Worm (Caenorhabditis elegans) whole organism, L4 larva: ENCODE results near the gene eif-3.L.

Source experiments
- D1046.2 ChIP-seq: fragments of 200-800 bp; sonication (Bioruptor generic); IDR thresholded peaks from 2 replicates; pipeline ENCODE4 v1.3.6; 2022; ENCODE audit warnings: missing genetic modification characterization, missing compliant biosample characterization
- F26F4.8 ChIP-seq: fragments of 200-800 bp; sonication (Bioruptor generic); conservative IDR thresholded peaks from 2 replicates; pipeline ENCODE4 v1.3.6; 2022; ENCODE audit warnings: missing genetic modification characterization, missing compliant biosample characterization
- F44E2.7 ChIP-seq: fragments of 200-800 bp; sonication (Bioruptor generic); IDR thresholded peaks from 2 replicates; pipeline ENCODE4 v2.1.2; 2022; ENCODE audit warnings: missing genetic modification characterization, missing compliant biosample characterization
- T20F7.1 ChIP-seq: fragments of 200-800 bp; sonication (Bioruptor generic); optimal IDR thresholded peaks from 2 replicates; lab custom pipeline; 2018; ENCODE audit warnings: mild to moderate bottlenecking, missing genetic modification characterization, missing compliant biosample characterization
- T26A8.4 ChIP-seq: fragments of 200-800 bp; sonication (Bioruptor generic); IDR thresholded peaks from 2 replicates; pipeline ENCODE4 v1.3.6; 2022; ENCODE audit warnings: missing genetic modification characterization, missing compliant biosample characterization
- Y48G9A.11 ChIP-seq: fragments of 200-800 bp; sonication (Bioruptor generic); IDR thresholded peaks from 2 replicates; pipeline ENCODE4 v1.3.6; 2022; ENCODE audit warnings: missing genetic modification reagents, missing genetic modification characterization, missing compliant biosample characterization
- Y5F2A.4 ChIP-seq: fragments of 200-800 bp; sonication (Bioruptor generic); optimal IDR thresholded peaks from 2 replicates; lab custom pipeline; 2018; ENCODE audit warnings: mild to moderate bottlenecking, missing genetic modification characterization, missing compliant biosample characterization
- Y75B8A.6 ChIP-seq: fragments of 200-800 bp; sonication (Bioruptor generic); IDR thresholded peaks from 2 replicates; pipeline ENCODE4 v1.3.6; 2022; ENCODE audit warnings: missing genetic modification reagents, missing genetic modification characterization, missing compliant biosample characterization
- aha-1 ChIP-seq: fragments of 150-350 bp; peaks from one replicate; lab custom pipeline; 2014; ENCODE audit warnings: missing biosample characterization, missing genetic modification characterization
- ceh-28 ChIP-seq: fragments of 150-350 bp; optimal IDR thresholded peaks from 2 replicates; lab custom pipeline; 2014; ENCODE audit warnings: missing biosample characterization, missing genetic modification reagents, missing genetic modification characterization
- ceh-32 ChIP-seq: sonication (generic microtip); optimal IDR thresholded peaks from 2 replicates; lab custom pipeline; 2016; ENCODE audit warnings: mild to moderate bottlenecking, missing genetic modification characterization, missing compliant biosample characterization; ENCODE audit not compliant: poor library complexity
- ceh-44 ChIP-seq: fragments of 200-800 bp; sonication (Bioruptor generic); IDR thresholded peaks from 2 replicates; pipeline ENCODE4 v1.3.6; 2022; ENCODE audit warnings: missing genetic modification reagents, missing genetic modification characterization, missing compliant biosample characterization
- ceh-82 ChIP-seq: sonication (generic microtip); optimal IDR thresholded peaks from 2 replicates; lab custom pipeline; 2017; ENCODE audit warnings: missing biosample characterization, missing genetic modification characterization
- ctbp-1 ChIP-seq: fragments of 200-800 bp; sonication (Bioruptor generic); IDR thresholded peaks from 2 replicates; pipeline ENCODE4 v1.3.6; 2022; ENCODE audit warnings: missing genetic modification reagents, missing genetic modification characterization, missing compliant biosample characterization
- daf-19 ChIP-seq: fragments of 200-800 bp; sonication (Bioruptor generic); conservative IDR thresholded peaks from 2 replicates; pipeline ENCODE4 v1.3.6; 2022; ENCODE audit warnings: missing genetic modification characterization, missing compliant biosample characterization
- dmd-6 ChIP-seq: fragments of 200-800 bp; sonication (Bioruptor generic); IDR thresholded peaks from 2 replicates; pipeline ENCODE4 v1.3.6; 2022; ENCODE audit warnings: missing genetic modification reagents, missing genetic modification characterization, missing compliant biosample characterization
- dmd-8 ChIP-seq: fragments of 200-800 bp; sonication (Bioruptor generic); IDR thresholded peaks from 2 replicates; pipeline ENCODE4 v1.3.6; 2022; ENCODE audit warnings: missing genetic modification characterization, missing compliant biosample characterization
- dmd-9 ChIP-seq: fragments of 200-800 bp; sonication (Bioruptor generic); IDR thresholded peaks from 2 replicates; pipeline ENCODE4 v1.3.6; 2022; ENCODE audit warnings: missing genetic modification reagents, missing genetic modification characterization, missing compliant biosample characterization
- dve-1 ChIP-seq: sonication (generic microtip); optimal IDR thresholded peaks from 2 replicates; lab custom pipeline; 2017; ENCODE audit warnings: antibody characterized with exemption, mild to moderate bottlenecking, missing genetic modification characterization, missing compliant biosample characterization; ENCODE audit not compliant: insufficient read depth
- fkh-10 ChIP-seq: fragments of 150-350 bp; optimal IDR thresholded peaks from 2 replicates; lab custom pipeline; 2014; ENCODE audit warnings: missing biosample characterization, missing genetic modification reagents, missing genetic modification characterization
- hif-1 ChIP-seq, 2 experiments: sonication (generic microtip); optimal IDR thresholded peaks; 2 replicates each; lab custom pipeline; 2016 to 2017; ENCODE audit warnings: missing compliant biosample characterization in 2 of 2, missing genetic modification characterization in 2 of 2, missing genetic modification reagents in 2 of 2, missing genotype in 2 of 2, mild to moderate bottlenecking in 1 of 2
- hlh-11 ChIP-seq: fragments of 200-800 bp; sonication (Bioruptor generic); optimal IDR thresholded peaks from 2 replicates; lab custom pipeline; 2018; ENCODE audit warnings: mild to moderate bottlenecking, missing genetic modification characterization, missing compliant biosample characterization
- hmg-1.1 ChIP-seq: fragments of 200-800 bp; sonication (Bioruptor generic); IDR thresholded peaks from 2 replicates; pipeline ENCODE4 v1.3.6; 2022; ENCODE audit warnings: missing genetic modification reagents, missing genetic modification characterization, missing compliant biosample characterization
- jun-1 ChIP-seq: fragments of 150-350 bp; optimal IDR thresholded peaks from 2 replicates; lab custom pipeline; 2014; ENCODE audit warnings: missing biosample characterization, missing genetic modification reagents, missing genetic modification characterization
- lim-7 ChIP-seq: fragments of 200-800 bp; sonication (Bioruptor generic); IDR thresholded peaks from 2 replicates; pipeline ENCODE4 v1.3.6; 2022; ENCODE audit warnings: missing genetic modification characterization, missing compliant biosample characterization
- lin-1 ChIP-seq: fragments of 200-800 bp; sonication (Bioruptor generic); IDR thresholded peaks from 2 replicates; pipeline ENCODE4 v1.3.6; 2022; ENCODE audit warnings: missing genetic modification reagents, missing genetic modification characterization, missing compliant biosample characterization
- lin-15B ChIP-seq: fragments of 150-350 bp; sonication (generic microtip); optimal IDR thresholded peaks from 3 replicates; lab custom pipeline; 2014; ENCODE audit warnings: missing biosample characterization, missing genetic modification characterization
- lsy-2 ChIP-seq, 2 experiments: fragments of 150-350 bp in 1 of 2; sonication (generic microtip) in 1 of 2; optimal IDR thresholded peaks; 2 replicates each; lab custom pipeline; 2014 to 2017; ENCODE audit warnings: missing biosample characterization in 2 of 2, missing genetic modification characterization in 2 of 2
- mdt-29 ChIP-seq: fragments of 200-800 bp; sonication (Bioruptor generic); IDR thresholded peaks from 2 replicates; pipeline ENCODE4 v1.3.6; 2022; ENCODE audit warnings: missing genetic modification reagents, missing genetic modification characterization, missing compliant biosample characterization
- mes-2 ChIP-seq: sonication (generic microtip); optimal IDR thresholded peaks from 2 replicates; lab custom pipeline; 2016; ENCODE audit warnings: missing genotype, mild to moderate bottlenecking, missing genetic modification characterization, missing compliant biosample characterization; ENCODE audit not compliant: poor library complexity, severe bottlenecking
- nhr-10 ChIP-seq: fragments of 150-350 bp; optimal IDR thresholded peaks from 2 replicates; lab custom pipeline; 2014; ENCODE audit warnings: missing biosample characterization, missing genetic modification characterization
- nhr-111 ChIP-seq: fragments of 200-800 bp; sonication (Bioruptor generic); optimal IDR thresholded peaks from 2 replicates; lab custom pipeline; 2018; ENCODE audit warnings: mild to moderate bottlenecking, missing genetic modification characterization, missing compliant biosample characterization
- nhr-76 ChIP-seq: fragments of 150-350 bp; optimal IDR thresholded peaks from 2 replicates; lab custom pipeline; 2014; ENCODE audit warnings: missing biosample characterization, missing genetic modification characterization
- php-3 ChIP-seq: fragments of 200-800 bp; sonication (Bioruptor generic); IDR thresholded peaks from 2 replicates; pipeline ENCODE4 v1.3.6; 2022; ENCODE audit warnings: missing genetic modification reagents, missing genetic modification characterization, missing compliant biosample characterization
- set-16 ChIP-seq: fragments of 200-800 bp; sonication (Bioruptor generic); IDR thresholded peaks from 2 replicates; pipeline ENCODE4 v1.3.6; 2022; ENCODE audit warnings: missing genetic modification reagents, missing genetic modification characterization, missing compliant biosample characterization
- skn-1 ChIP-seq: fragments of 150-350 bp; optimal IDR thresholded peaks from 2 replicates; lab custom pipeline; 2014; ENCODE audit warnings: missing biosample characterization, missing genetic modification characterization
- snpc-4 ChIP-seq: fragments of 150-350 bp; optimal IDR thresholded peaks from 2 replicates; lab custom pipeline; 2014; ENCODE audit warnings: missing biosample characterization, missing genetic modification characterization
- tag-97 ChIP-seq: fragments of 200-800 bp; sonication (Bioruptor generic); IDR thresholded peaks from 2 replicates; pipeline ENCODE4 v1.3.6; 2022; ENCODE audit warnings: missing genetic modification characterization, missing compliant biosample characterization
- tra-1 ChIP-seq: fragments of 200-800 bp; sonication (Bioruptor generic); IDR thresholded peaks from 2 replicates; pipeline ENCODE4 v1.3.6; 2022; ENCODE audit warnings: missing genetic modification reagents, missing genetic modification characterization, missing compliant biosample characterization
- unc-39 ChIP-seq: sonication (generic microtip); optimal IDR thresholded peaks from 2 replicates; lab custom pipeline; 2017; ENCODE audit warnings: missing biosample characterization, missing genetic modification characterization
- unc-62 ChIP-seq, 3 experiments: fragments of 150-350 bp in 1 of 3; sonication (generic microtip); optimal IDR thresholded peaks in 2 of 3; peaks in 1 of 3; 1 replicate in 1 of 3; 2 replicates in 2 of 3; lab custom pipeline; 2014 to 2017; ENCODE audit warnings: missing biosample characterization in 3 of 3, missing genetic modification characterization in 3 of 3, missing genetic modification reagents in 3 of 3, missing genotype in 1 of 3
- vab-7 ChIP-seq: fragments of 200-800 bp; sonication (Bioruptor generic); IDR thresholded peaks from 2 replicates; pipeline ENCODE4 v1.3.6; 2022; ENCODE audit warnings: missing genetic modification reagents, missing genetic modification characterization, missing compliant biosample characterization
- zip-11 ChIP-seq: fragments of 200-800 bp; sonication (Bioruptor generic); IDR thresholded peaks from 2 replicates; pipeline ENCODE4 v1.3.6; 2022; ENCODE audit warnings: missing genetic modification characterization, missing compliant biosample characterization
- ztf-11 ChIP-seq: fragments of 150-350 bp; optimal IDR thresholded peaks from 2 replicates; lab custom pipeline; 2014; ENCODE audit warnings: missing biosample characterization, missing genetic modification characterization

eif-3.L gene

DNA sequence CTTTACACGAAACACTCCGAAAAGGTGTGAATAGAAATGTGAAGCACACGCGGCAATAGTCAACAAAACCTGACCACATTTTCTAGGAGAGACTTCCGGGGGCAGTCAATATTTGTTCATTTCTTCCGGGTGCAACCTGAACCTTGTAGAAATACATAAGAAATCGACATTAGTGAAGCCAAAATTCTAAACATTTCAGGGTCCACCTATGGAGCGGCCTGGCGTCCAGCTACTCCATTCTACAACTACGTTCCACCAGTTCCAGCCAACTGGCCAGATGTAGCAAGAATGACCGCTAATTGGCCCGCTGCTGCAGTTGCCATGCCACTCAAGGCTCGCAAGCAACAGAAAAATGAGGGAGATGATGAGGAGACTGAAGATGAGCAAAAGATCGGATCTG lies 43.0 kb downstream of the eif-3.L start:
- no peak for TF ChIP-seq unc-39
- no peak for TF ChIP-seq lin-1 (GFP tag; lab: Robert Waterston, UW)
- no peak for TF ChIP-seq T20F7.1 (GFP tag; lab: Kevin White, UChicago)
- TF ChIP-seq F44E2.7 (GFP tag; lab: Robert Waterston, UW): no peak
- TF ChIP-seq aha-1 (tag; lab: Kevin White, UChicago): peak; percentile 76
- no peak for TF ChIP-seq mes-2 (tag; lab: Kevin White, UChicago)

DNA sequence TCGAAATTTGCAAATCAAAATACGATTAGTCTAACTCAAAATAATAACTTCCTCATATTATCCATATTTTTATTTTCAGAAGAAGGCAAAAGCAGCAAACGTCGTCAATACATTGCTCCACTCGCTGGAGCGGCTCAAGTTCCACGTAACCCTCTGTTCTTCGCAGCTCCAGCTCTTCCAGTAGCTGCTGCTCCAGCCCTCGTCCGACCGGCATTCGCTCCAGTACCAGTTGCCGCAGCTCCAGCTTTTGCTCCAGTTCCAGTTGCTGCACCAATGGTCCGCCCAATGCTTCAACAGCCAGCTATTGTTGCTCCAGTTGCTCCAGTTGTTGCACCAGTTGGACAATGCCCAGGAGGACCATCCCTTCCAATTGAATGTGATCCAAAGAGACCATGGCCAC lies 43.6 kb downstream of the eif-3.L start:
- TF ChIP-seq set-16 (GFP tag; lab: Robert Waterston, UW): peak; percentile 83
- TF ChIP-seq mdt-29 (GFP tag; lab: Robert Waterston, UW): no peak
- TF ChIP-seq ceh-28 (tag; lab: Kevin White, UChicago): no peak
- no peak for TF ChIP-seq hlh-11 (tag; lab: Kevin White, UChicago)
- TF ChIP-seq skn-1 (tag; lab: Kevin White, UChicago): no peak
- no peak for TF ChIP-seq daf-19
- no peak for TF ChIP-seq tag-97 (GFP tag; lab: Robert Waterston, UW)

DNA sequence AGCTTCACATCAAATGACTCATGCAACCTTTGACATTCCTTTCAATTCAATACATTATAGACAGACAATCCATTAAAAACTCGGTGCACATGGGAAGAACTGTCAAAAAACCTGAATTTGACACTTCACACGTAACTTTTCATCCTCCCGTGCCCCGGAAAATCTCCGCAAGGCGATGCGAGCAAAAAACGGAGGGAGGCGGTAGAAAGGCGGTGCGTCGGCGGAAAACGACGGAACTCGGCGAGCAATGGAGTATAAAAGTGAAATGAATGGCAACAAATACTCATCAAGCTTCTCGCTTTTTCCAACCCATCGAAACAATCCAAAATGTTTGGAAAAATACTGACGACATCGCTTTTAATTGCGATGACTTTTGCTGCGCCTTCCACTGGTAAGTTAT lies 44.2 kb downstream of the eif-3.L start, which contains the start of gene T25E4.1:
Gene T25E4.1, plus strand, starts transcription at position 301 of the 400 bp plus-strand sequence.
- TF ChIP-seq tag-97 (GFP tag; lab: Robert Waterston, UW) (no peak), snpc-4 (tag; lab: Kevin White, UChicago) (no peak), nhr-10 (tag; lab: Kevin White, UChicago) (no peak), Y5F2A.4 (GFP tag; lab: Kevin White, UChicago) (no peak), jun-1 (tag; lab: Kevin White, UChicago) (no peak), lin-1 (GFP tag; lab: Robert Waterston, UW) (no peak), ceh-82 (tag; lab: Kevin White, UChicago) (no peak), ceh-44 (GFP tag; lab: Robert Waterston, UW) (no peak), unc-39 (no peak)

DNA sequence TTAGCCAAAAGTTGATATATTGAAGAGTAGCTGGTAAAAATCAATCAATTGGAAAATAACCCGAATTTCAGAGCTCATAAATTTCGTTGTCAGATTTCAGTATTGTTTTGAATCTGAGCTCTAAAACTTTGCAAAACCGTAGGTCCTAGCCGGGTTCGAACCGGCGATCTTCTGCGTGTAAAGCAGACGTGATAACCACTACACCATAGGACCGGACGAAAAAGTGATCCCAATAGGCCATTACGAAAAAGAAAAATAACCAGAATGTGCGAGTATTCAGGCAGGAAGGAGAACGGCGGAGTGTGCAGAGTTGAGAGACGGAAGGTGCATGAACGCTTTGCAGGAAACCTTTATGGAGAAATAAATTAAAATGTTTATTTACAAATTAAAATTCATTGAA lies 45.2 kb downstream of the eif-3.L start:
- peak; percentile 50; the same call in 1 of the 2 replicates for TF ChIP-seq T26A8.4 (GFP tag; lab: Robert Waterston, UW)
- TF ChIP-seq Y75B8A.6 (GFP tag; lab: Robert Waterston, UW): no peak
- TF ChIP-seq nhr-76 (tag; lab: Kevin White, UChicago): no peak
- TF ChIP-seq lin-15B (tag; lab: Kevin White, UChicago): no peak
- TF ChIP-seq mes-2 (tag; lab: Kevin White, UChicago): peak; percentile 71
- no peak for TF ChIP-seq ceh-32 (tag; lab: Kevin White, UChicago)
- TF ChIP-seq dmd-6 (GFP tag; lab: Robert Waterston, UW): peak; percentile 59
- no peak for TF ChIP-seq lsy-2 (tag; optimal IDR thresholded peaks at IDR 0.05; lab: Kevin White, UChicago)
- peak; percentile 77 for TF ChIP-seq lim-7 (GFP tag; lab: Robert Waterston, UW)
- no peak for TF ChIP-seq ztf-11 (tag; lab: Kevin White, UChicago)
- TF ChIP-seq hmg-1.1 (GFP tag; lab: Robert Waterston, UW): peak; percentile 80
- peak; percentile 25 for TF ChIP-seq T20F7.1 (GFP tag; lab: Kevin White, UChicago)
- peak; percentile 54; the same call in 1 of the 2 replicates for TF ChIP-seq tra-1 (GFP tag; lab: Robert Waterston, UW)
- TF ChIP-seq vab-7 (GFP tag; lab: Robert Waterston, UW): peak; percentile 67; the same call in 1 of the 2 replicates
- TF ChIP-seq ctbp-1 (GFP tag; lab: Robert Waterston, UW): peak; percentile 63; the same call in 1 of the 2 replicates
- 0 out of 2 replicates have a peak, but pooled peaks have one; percentile 71 for TF ChIP-seq dmd-8 (GFP tag; lab: Robert Waterston, UW)
- TF ChIP-seq D1046.2: 0 out of 2 replicates have a peak, but pooled peaks have one; percentile 53
- TF ChIP-seq nhr-111: no peak
- peak; percentile 84 for TF ChIP-seq daf-19
- TF ChIP-seq fkh-10 (GFP tag; lab: Kevin White, UChicago): no peak
- TF ChIP-seq Y48G9A.11 (GFP tag; lab: Robert Waterston, UW): no peak
- TF ChIP-seq hif-1 (tag; optimal IDR thresholded peaks at IDR 0.05; lab: Kevin White, UChicago): peak in 1 of 2 experiments; percentile 6
- TF ChIP-seq dve-1 (tag; lab: Kevin White, UChicago): peak; percentile 65
- no peak for TF ChIP-seq zip-11 (GFP tag; lab: Robert Waterston, UW)
- TF ChIP-seq php-3: peak; percentile 57; the same call in 1 of the 2 replicates
- TF ChIP-seq dmd-9 (GFP tag; lab: Robert Waterston, UW): peak; percentile 56
- TF ChIP-seq F26F4.8 (GFP tag; lab: Robert Waterston, UW): no peak
- peak in 1 of 2 experiments; percentile 81 for TF ChIP-seq unc-62 (GFP tag; optimal IDR thresholded peaks at IDR 0.05 in 1 of 2; lab: Kevin White, UChicago)
- TF ChIP-seq unc-62 (tag; optimal IDR thresholded peaks at IDR 0.05; lab: Kevin White, UChicago): no peak
- TF ChIP-seq ceh-82 (tag; lab: Kevin White, UChicago): no peak
